ENCODE assay signal across 5 fruit fly cellular contexts in the genomic region with DNA sequence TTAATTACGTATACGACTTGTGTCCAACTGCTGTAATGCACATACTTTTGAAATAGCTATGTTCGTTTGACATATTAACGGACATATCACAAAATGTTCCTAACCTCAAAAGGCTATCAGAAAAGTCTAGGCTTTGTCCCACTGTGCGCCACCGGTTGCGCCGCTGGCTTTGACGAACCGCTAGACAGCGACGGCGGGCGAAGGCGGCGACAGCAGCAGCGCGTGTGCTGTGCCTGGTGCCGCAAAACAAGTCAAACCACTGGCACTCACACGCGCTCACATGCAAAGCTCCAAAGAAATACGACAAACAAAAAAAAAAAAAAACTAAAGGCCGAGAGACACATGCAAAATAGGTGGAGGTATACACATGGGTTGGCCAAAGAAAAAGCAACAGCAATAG.
TF ChIP-seq lines count a peak whose summit lies in the region.

No protein-coding gene starts in this region.

- TF ChIP-seq CTCF in whole organism, embryonic (GFP tag; optimal IDR thresholded peaks at IDR 0.05; lab: Kevin White, UChicago): no peak

TF ChIP-seq in whole organism, adult, 20 proteins besides CTCF, POLR2A, EP300 and RAD21:
- TF ChIP-seq CG7045 (GFP tag; optimal IDR thresholded peaks at IDR 0.05; lab: Kevin White, UChicago) (no peak), toe (GFP tag; optimal IDR thresholded peaks at IDR 0.05; lab: Kevin White, UChicago) (no peak), CG14711 (tag; optimal IDR thresholded peaks at IDR 0.05; lab: Kevin White, UChicago) (no peak), tj (GFP tag; optimal IDR thresholded peaks at IDR 0.05; lab: Kevin White, UChicago) (no peak), kay (GFP tag; lab: Kevin White, UChicago; ENCODE audit: borderline replicate concordance) (no peak), cnc (optimal IDR thresholded peaks at IDR 0.05; lab: Kevin White, UChicago) (no peak), pad (GFP tag; optimal IDR thresholded peaks at IDR 0.05; lab: Kevin White, UChicago) (no peak), CG12768 (GFP tag; optimal IDR thresholded peaks at IDR 0.05; lab: Kevin White, UChicago) (peak; percentile 26), Clk (GFP tag; optimal IDR thresholded peaks at IDR 0.05; lab: Kevin White, UChicago) (no peak), CG5204 (GFP tag; optimal IDR thresholded peaks at IDR 0.05; lab: Kevin White, UChicago) (no peak), cic (GFP tag; optimal IDR thresholded peaks at IDR 0.05; lab: Kevin White, UChicago) (peak; percentile 7), CG11617 (GFP tag; optimal IDR thresholded peaks at IDR 0.05; lab: Kevin White, UChicago) (no peak), CG1620 (GFP tag; optimal IDR thresholded peaks at IDR 0.05; lab: Kevin White, UChicago) (no peak), Mnt (GFP tag; optimal IDR thresholded peaks at IDR 0.05; lab: Kevin White, UChicago) (peak; percentile 26), ovo (GFP tag; optimal IDR thresholded peaks at IDR 0.05; lab: Kevin White, UChicago) (peak; percentile 23)

TF ChIP-seq in whole organism, embryonic, 481 proteins besides CTCF, POLR2A, EP300 and RAD21 (continues in another document):
- TF ChIP-seq CG17802 (tag; optimal IDR thresholded peaks at IDR 0.05; lab: Kevin White, UChicago) (no peak), sob (GFP tag; IDR thresholded peaks at IDR 0.05; lab: Robert Waterston, UW) (peak; percentile 69), Hr78 (GFP tag; optimal IDR thresholded peaks at IDR 0.05; lab: Kevin White, UChicago) (no peak), slbo (GFP tag; IDR thresholded peaks at IDR 0.05; lab: Robert Waterston, UW) (peak; percentile 76), CG5180 (GFP tag; optimal IDR thresholded peaks at IDR 0.05; lab: Kevin White, UChicago) (peak; percentile 4), dmrt99B (tag; optimal IDR thresholded peaks at IDR 0.05; lab: Kevin White, UChicago) (peak; percentile 31), Xbp1 (GFP tag; optimal IDR thresholded peaks at IDR 0.05; lab: Kevin White, UChicago) (peak; percentile 3), Spps (tag; optimal IDR thresholded peaks at IDR 0.05; lab: Kevin White, UChicago) (no peak), Adf1 (GFP tag; IDR thresholded peaks at IDR 0.05; lab: Robert Waterston, UW) (peak; percentile 82), ranshi (GFP tag; IDR thresholded peaks at IDR 0.05; lab: Robert Waterston, UW) (no peak), gro (GFP tag; optimal IDR thresholded peaks at IDR 0.05; lab: Kevin White, UChicago) (no peak), HLH3B (GFP tag; IDR thresholded peaks at IDR 0.05; lab: Robert Waterston, UW) (0 out of 2 replicates have a peak, but pooled peaks have one; percentile 14), tgo (GFP tag; IDR thresholded peaks at IDR 0.05; lab: Robert Waterston, UW) (peak; percentile 37; the same call in 1 of the 3 replicates), CG34422 (GFP tag; IDR thresholded peaks at IDR 0.05; lab: Robert Waterston, UW) (peak; percentile 53; the same call in 1 of the 3 replicates), Mrtf (GFP tag; IDR thresholded peaks at IDR 0.05; lab: Robert Waterston, UW) (peak; percentile 59; the same call in 1 of the 3 replicates), C15 (GFP tag; IDR thresholded peaks at IDR 0.05; lab: Robert Waterston, UW) (0 out of 3 replicates have a peak, but pooled peaks have one; percentile 4), CG13624 (GFP tag; optimal IDR thresholded peaks at IDR 0.05; lab: Kevin White, UChicago) (peak; percentile 36)

TF ChIP-seq in whole organism, prepupa, 60 proteins besides CTCF, POLR2A, EP300 and RAD21 (continues in another document):
- TF ChIP-seq lz (GFP tag; optimal IDR thresholded peaks at IDR 0.05; lab: Kevin White, UChicago) (no peak), Sox102F (GFP tag; optimal IDR thresholded peaks at IDR 0.05; lab: Kevin White, UChicago) (no peak), achi (GFP tag; optimal IDR thresholded peaks at IDR 0.05; lab: Kevin White, UChicago) (peak; percentile 12), CG6163 (GFP tag; IDR thresholded peaks at IDR 0.05; lab: Robert Waterston, UW) (peak; percentile 65), cyc (GFP tag; optimal IDR thresholded peaks at IDR 0.05; lab: Kevin White, UChicago) (peak; percentile 40), CG8119 (GFP tag; IDR thresholded peaks at IDR 0.05; lab: Robert Waterston, UW) (0 out of 3 replicates have a peak, but pooled peaks have one; percentile 41), CG6792 (GFP tag; optimal IDR thresholded peaks at IDR 0.05; lab: Kevin White, UChicago) (no peak), spab (GFP tag; optimal IDR thresholded peaks at IDR 0.05; lab: Kevin White, UChicago) (no peak), CG8319 (GFP tag; optimal IDR thresholded peaks at IDR 0.05; lab: Kevin White, UChicago) (no peak), CG7368 (GFP tag; optimal IDR thresholded peaks at IDR 0.05; lab: Kevin White, UChicago) (no peak), CG4318 (GFP tag; optimal IDR thresholded peaks at IDR 0.05; lab: Kevin White, UChicago) (no peak), fd59A (GFP tag; optimal IDR thresholded peaks at IDR 0.05; lab: Kevin White, UChicago) (no peak), CG34406 (GFP tag; optimal IDR thresholded peaks at IDR 0.05; lab: Kevin White, UChicago) (no peak), CG10669 (GFP tag; optimal IDR thresholded peaks at IDR 0.05; lab: Kevin White, UChicago) (peak; percentile 6), CG1621 (tag; optimal IDR thresholded peaks at IDR 0.05; lab: Kevin White, UChicago) (no peak), pdm3 (GFP tag; optimal IDR thresholded peaks at IDR 0.05; lab: Kevin White, UChicago) (no peak), Hr38 (GFP tag; optimal IDR thresholded peaks at IDR 0.05; lab: Kevin White, UChicago) (no peak), CG3032 (tag; optimal IDR thresholded peaks at IDR 0.05; lab: Kevin White, UChicago) (peak; percentile 7), svp (GFP tag; lab: Kevin White, UChicago) (peak; percentile 55), CG3919 (GFP tag; optimal IDR thresholded peaks at IDR 0.05; lab: Kevin White, UChicago) (peak; percentile 36)

TF ChIP-seq in whole organism, pupa, 21 proteins besides CTCF, POLR2A, EP300 and RAD21 (continues in another document):
- peak; percentile 34 for TF ChIP-seq CG17806 (tag; optimal IDR thresholded peaks at IDR 0.05; lab: Kevin White, UChicago)
- no peak for TF ChIP-seq CG15710 (tag; optimal IDR thresholded peaks at IDR 0.05; lab: Kevin White, UChicago)
- peak; percentile 89 for TF ChIP-seq CG13204 (GFP tag; optimal IDR thresholded peaks at IDR 0.05; lab: Kevin White, UChicago)
- TF ChIP-seq CG34367 (tag; optimal IDR thresholded peaks at IDR 0.05; lab: Kevin White, UChicago): no peak
- peak; percentile 62; the same call in 1 of the 2 replicates for TF ChIP-seq CG32121 (GFP tag; IDR thresholded peaks at IDR 0.05; lab: Robert Waterston, UW)
- TF ChIP-seq CG8159 (tag; optimal IDR thresholded peaks at IDR 0.05; lab: Kevin White, UChicago): peak; percentile 35
- no peak for TF ChIP-seq D1 (tag; optimal IDR thresholded peaks at IDR 0.05; lab: Kevin White, UChicago)
- TF ChIP-seq Pif1A (GFP tag; optimal IDR thresholded peaks at IDR 0.05; lab: Kevin White, UChicago): peak; percentile 36
- peak; percentile 74 for TF ChIP-seq fd96Ca (GFP tag; IDR thresholded peaks at IDR 0.05; lab: Robert Waterston, UW)
- no peak for TF ChIP-seq Snoo (tag; optimal IDR thresholded peaks at IDR 0.05; lab: Kevin White, UChicago)
- TF ChIP-seq CG12605 (GFP tag; IDR thresholded peaks at IDR 0.05; lab: Robert Waterston, UW): peak; percentile 57; the same call in 1 of the 2 replicates
- TF ChIP-seq CG8301 (tag; optimal IDR thresholded peaks at IDR 0.05; lab: Kevin White, UChicago): peak; percentile 19
- TF ChIP-seq Pif1B (GFP tag; optimal IDR thresholded peaks at IDR 0.05; lab: Kevin White, UChicago): no peak
- TF ChIP-seq CG4496 (GFP tag; IDR thresholded peaks at IDR 0.05; lab: Robert Waterston, UW): peak; percentile 74
- peak; percentile 13 for TF ChIP-seq CG14655 (GFP tag; optimal IDR thresholded peaks at IDR 0.05; lab: Kevin White, UChicago)
- no peak for TF ChIP-seq rn (GFP tag; IDR thresholded peaks at IDR 0.05; lab: Robert Waterston, UW)
- no peak for TF ChIP-seq CG10348 (GFP tag; IDR thresholded peaks at IDR 0.05; lab: Robert Waterston, UW)
- TF ChIP-seq CG9948 (tag; optimal IDR thresholded peaks at IDR 0.05; lab: Kevin White, UChicago): peak; percentile 20
- no peak for TF ChIP-seq gl (tag; optimal IDR thresholded peaks at IDR 0.05; lab: Kevin White, UChicago)
- TF ChIP-seq Ets98B (GFP tag; IDR thresholded peaks at IDR 0.05; lab: Robert Waterston, UW): peak; percentile 64; the same call in 1 of the 2 replicates

TF ChIP-seq in whole organism, wandering third instar larva, 38 proteins besides CTCF, POLR2A, EP300 and RAD21:
- no peak for TF ChIP-seq CrebA (GFP tag; optimal IDR thresholded peaks at IDR 0.05; lab: Kevin White, UChicago; ENCODE audit: borderline replicate concordance)
- peak in 1 of 2 experiments; percentile 9 for TF ChIP-seq foxo (GFP tag; optimal IDR thresholded peaks at IDR 0.05; lab: Kevin White, UChicago)
- TF ChIP-seq Hnf4 (GFP tag; optimal IDR thresholded peaks at IDR 0.05; lab: Kevin White, UChicago): peak; percentile 4
- peak; percentile 36 for TF ChIP-seq h (GFP tag; optimal IDR thresholded peaks at IDR 0.05; lab: Kevin White, UChicago)
- TF ChIP-seq woc (GFP tag; optimal IDR thresholded peaks at IDR 0.05; lab: Kevin White, UChicago): peak; percentile 71
- peak; percentile 36 for TF ChIP-seq HLH106 (tag; optimal IDR thresholded peaks at IDR 0.05; lab: Kevin White, UChicago)
- no peak for TF ChIP-seq Rel (GFP tag; optimal IDR thresholded peaks at IDR 0.05; lab: Kevin White, UChicago)
- no peak for TF ChIP-seq Rel (tag; optimal IDR thresholded peaks at IDR 0.05; lab: Kevin White, UChicago)
